Worm (Caenorhabditis elegans): ENCODE data around the gene cyb-2.1.

Gene cyb-2.1

DNA sequence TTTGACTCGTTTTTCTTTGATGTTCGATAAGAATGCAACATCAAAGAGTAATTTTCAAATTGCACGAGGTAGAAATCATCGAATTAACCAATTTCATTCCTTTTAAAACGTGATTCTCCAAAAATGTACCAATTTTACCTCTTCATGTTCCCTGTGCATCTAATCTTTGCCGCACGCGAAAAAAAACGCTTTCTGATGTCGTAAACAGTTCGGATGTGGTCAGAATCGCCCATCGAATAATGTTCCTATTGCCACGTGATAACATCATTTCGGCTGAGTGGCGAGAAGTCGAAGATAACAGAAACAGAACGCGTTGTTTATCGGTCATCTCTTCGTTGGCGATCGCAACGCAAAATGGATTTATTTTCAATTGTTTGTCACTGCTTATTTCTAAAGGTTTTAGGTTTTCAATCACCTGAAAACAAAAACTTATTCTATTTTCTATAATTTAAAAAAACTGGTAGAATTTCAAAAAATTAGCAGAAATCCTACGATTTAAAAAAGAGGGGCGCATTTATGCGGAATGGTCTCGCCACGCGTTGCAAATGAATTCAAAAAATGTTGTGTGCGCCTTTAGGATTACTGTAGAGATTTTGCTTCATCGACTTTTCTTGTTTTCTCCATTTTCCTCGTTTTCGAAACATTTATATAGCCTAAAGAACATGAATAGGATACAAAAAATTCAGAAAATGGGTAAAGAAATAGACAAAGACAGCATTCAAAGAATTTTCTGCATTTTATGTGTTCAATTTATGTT is 35.9 kb downstream of the cyb-2.1 start, which contains the start of gene mogs-1:
Gene mogs-1, minus strand, starts transcription at position 417 of the 757 bp plus-strand sequence.
- no peak for TF ChIP-seq unc-62 (GFP tag; optimal IDR thresholded peaks at IDR 0.05)

DNA sequence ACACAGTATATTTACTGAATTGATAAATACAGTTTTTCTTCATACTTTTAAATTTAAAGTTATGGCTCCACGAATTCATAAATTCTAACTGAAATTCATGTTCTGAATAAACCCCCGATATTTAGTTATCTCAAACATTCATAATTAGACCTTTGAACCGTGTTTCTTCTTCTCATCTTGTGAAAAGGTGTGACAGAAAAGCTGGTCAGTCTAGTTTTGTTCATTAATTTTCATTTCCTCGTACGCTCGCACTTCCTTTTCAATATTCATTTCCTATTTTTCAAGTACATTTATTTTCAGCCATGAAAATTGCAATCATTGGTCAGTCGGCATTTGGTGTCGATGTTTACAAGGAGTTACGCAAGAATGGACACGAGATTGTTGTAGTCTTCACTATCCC is 36.5 kb downstream of the cyb-2.1 start, which contains the start of gene alh-3:
Gene alh-3, plus strand, starts transcription at position 301 of the 400 bp plus-strand sequence.
- TF ChIP-seq unc-62 (GFP tag; optimal IDR thresholded peaks at IDR 0.05) = no peak

- no peak for TF ChIP-seq unc-62 (GFP tag; optimal IDR thresholded peaks at IDR 0.05)
These were observed 40.2 kb downstream of the cyb-2.1 start for ce11 chrIV:11025941-11026340.

DNA sequence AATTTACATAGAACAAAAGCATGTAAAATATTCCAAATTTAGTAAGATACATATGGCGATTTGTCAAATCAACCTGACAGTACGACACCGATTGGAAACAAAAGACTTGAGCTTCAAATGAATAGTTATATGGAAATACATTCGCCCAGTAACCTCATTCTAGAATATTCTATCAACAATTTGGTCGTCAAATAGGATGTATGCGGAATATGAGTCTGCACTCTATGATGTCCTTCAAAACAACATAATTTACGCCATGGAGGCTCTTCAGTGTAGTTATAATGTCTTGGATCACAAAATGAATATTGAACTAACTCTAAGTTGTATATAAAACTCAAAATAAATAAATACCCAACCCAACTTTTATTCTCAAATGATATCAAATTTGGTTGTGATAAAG is 40.9 kb downstream of the cyb-2.1 start:
- TF ChIP-seq unc-62 (GFP tag; optimal IDR thresholded peaks at IDR 0.05) = no peak

ce11 chrIV:11027560-11027959 is 41.8 kb downstream of the cyb-2.1 start:
- TF ChIP-seq unc-62 (GFP tag; optimal IDR thresholded peaks at IDR 0.05) = no peak

DNA sequence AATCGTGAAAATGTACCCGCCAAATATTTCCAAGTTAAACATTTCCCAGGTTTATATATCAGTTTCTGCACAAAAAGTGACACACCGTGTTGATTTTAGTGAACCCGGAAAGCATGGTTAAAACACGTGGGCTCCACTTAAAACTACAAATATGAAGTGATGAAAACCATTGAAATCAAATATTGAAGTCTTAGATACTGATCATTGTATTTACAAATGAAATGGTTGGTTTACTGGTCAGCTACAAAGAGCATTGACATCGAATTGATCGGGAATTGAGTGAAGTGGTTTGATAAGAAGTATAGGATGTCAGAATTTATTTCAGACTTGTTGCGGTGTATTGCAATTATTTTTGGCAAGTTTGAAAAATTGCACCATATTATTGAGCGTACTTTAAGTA is 43.6 kb downstream of the cyb-2.1 start, which contains the start of gene hrg-5:
Gene hrg-5, minus strand, starts transcription at position 17 of the 400 bp plus-strand sequence.
- no peak for TF ChIP-seq unc-62 (GFP tag; optimal IDR thresholded peaks at IDR 0.05)

DNA sequence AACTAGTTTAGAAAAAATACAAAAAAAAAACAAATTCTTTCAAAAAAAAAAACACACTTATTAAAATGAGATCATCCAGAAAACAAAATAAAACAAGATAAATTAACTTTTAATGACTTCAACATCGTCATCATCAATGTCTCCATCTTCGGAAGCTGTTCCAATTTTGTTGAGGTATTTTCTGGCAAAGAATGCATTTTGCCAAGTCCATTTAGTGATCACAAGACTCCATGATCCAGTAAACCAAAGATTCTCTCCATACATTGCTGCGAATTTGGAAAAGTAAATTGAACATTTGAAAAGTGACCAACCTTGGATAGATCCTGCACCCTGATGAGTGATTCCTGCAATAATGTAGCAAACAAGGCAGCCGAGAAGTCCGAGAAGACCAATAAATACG is 44.3 kb downstream of the cyb-2.1 start:
- TF ChIP-seq unc-62 (GFP tag; optimal IDR thresholded peaks at IDR 0.05) = no peak

DNA sequence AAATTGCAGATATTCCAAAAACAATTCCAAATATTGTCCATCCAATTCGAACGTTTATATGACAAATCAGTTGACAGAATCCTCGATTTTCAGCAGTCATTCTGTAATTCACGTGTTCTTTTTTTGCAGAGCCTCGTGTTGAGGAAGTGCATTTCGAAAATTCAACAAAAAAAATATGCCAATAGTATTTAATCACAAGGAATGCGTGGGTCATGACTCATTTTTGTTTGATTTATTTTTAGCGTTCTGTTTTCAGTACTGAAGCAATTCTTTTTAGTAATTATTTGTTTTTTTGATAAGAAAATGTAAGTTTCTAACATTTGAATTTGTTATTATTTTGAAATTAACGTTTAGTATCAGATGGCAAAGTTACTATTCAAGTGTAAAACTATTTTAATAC is 45.1 kb downstream of the cyb-2.1 start, which contains the start of gene hrg-4:
Gene hrg-4, minus strand, starts transcription at position 101 of the 400 bp plus-strand sequence.
- no peak for TF ChIP-seq unc-62 (GFP tag; optimal IDR thresholded peaks at IDR 0.05)

- TF ChIP-seq unc-62 (GFP tag; optimal IDR thresholded peaks at IDR 0.05) = no peak
These were observed 45.9 kb downstream of the cyb-2.1 start for ce11 chrIV:11031640-11032039.

DNA sequence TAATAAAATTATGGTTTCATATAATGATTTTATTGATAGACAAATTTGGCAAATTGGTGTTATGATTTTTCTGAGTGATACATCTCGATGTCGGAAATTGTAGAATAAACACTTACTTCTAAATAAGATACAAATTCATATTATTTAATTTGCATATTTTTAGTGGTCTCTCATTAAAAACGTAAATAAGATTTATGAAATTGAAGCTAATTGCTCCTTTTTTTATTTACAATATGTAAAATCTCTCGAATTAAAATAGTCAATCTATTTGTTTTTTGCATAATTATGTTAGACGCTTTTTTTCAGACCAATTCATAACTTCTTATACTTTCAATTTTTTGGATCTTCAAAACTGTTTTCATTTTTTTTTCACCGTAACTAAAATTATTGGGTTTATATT is 46.5 kb downstream of the cyb-2.1 start, which contains the start of gene hrg-6:
Gene hrg-6, plus strand, starts transcription at position 301 of the 400 bp plus-strand sequence.
- TF ChIP-seq unc-62 (GFP tag; optimal IDR thresholded peaks at IDR 0.05) = no peak

- TF ChIP-seq unc-62 (GFP tag; optimal IDR thresholded peaks at IDR 0.05) = no peak
These were observed 50.4 kb downstream of the cyb-2.1 start, which contains the start of gene fkb-1 for ce11 chrIV:11036222-11036621. Gene fkb-1, plus strand, starts transcription at chrIV:11036582.

All from whole organism, dauer.